Worm (Caenorhabditis elegans): ENCODE results near the gene C35D6.3.

ce11 chrIV:16320410-16320809 lies 26.2 kb upstream of the C35D6.3 start, which contains the start of gene K03D3.5:
- TF ChIP-seq ama-1 (optimal IDR thresholded peaks at IDR 0.05) = no peak
- TF ChIP-seq tbx-11 (GFP tag; IDR thresholded peaks at IDR 0.05) = no peak
- no peak for TF ChIP-seq flt-1 (GFP tag; IDR thresholded peaks at IDR 0.05)
- no peak for TF ChIP-seq scrt-1 (GFP tag; IDR thresholded peaks at IDR 0.05)
- no peak for TF ChIP-seq hnd-1 (tag; optimal IDR thresholded peaks at IDR 0.05)
- TF ChIP-seq hmbx-1 (tag; optimal IDR thresholded peaks at IDR 0.05) = no peak
- TF ChIP-seq pes-1 (GFP tag; IDR thresholded peaks at IDR 0.05) = no peak
